Fruit fly (Drosophila melanogaster): ENCODE data around the gene CG5447.

CG5447 gene

dm6 chr3R:26452345-26452744 is at the start of gene CG5447:
CG5447 (plus strand) TSS chr3R:26452534.
- no peak for TF ChIP-seq noc (tag; optimal IDR thresholded peaks at IDR 0.05)

dm6 chr3R:26403556-26403955 is 48.8 kb upstream of the CG5447 start, which contains the start of gene ppk15:
ppk15 (minus strand) TSS chr3R:26403656.
- no peak for TF ChIP-seq noc (tag; optimal IDR thresholded peaks at IDR 0.05)

dm6 chr3R:26409780-26410179 is 42.6 kb upstream of the CG5447 start:
- TF ChIP-seq noc (tag; optimal IDR thresholded peaks at IDR 0.05), result no peak

- TF ChIP-seq noc (tag; optimal IDR thresholded peaks at IDR 0.05), result no peak
These were observed 38.5 kb upstream of the CG5447 start, which contains the start of gene Ald2 for dm6 chr3R:26413788-26414187. Ald2 (plus strand) TSS chr3R:26414088.

dm6 chr3R:26425005-26425404 is 27.3 kb upstream of the CG5447 start, which contains the start of gene CG6503:
CG6503 (minus strand) TSS chr3R:26425105.
- TF ChIP-seq noc (tag; optimal IDR thresholded peaks at IDR 0.05), result no peak

- TF ChIP-seq noc (tag; optimal IDR thresholded peaks at IDR 0.05), result no peak
These were observed 26.7 kb upstream of the CG5447 start, which contains the start of gene CG34291 for dm6 chr3R:26425681-26426080. CG34291 (minus strand) TSS chr3R:26425781.

dm6 chr3R:26428220-26428619 is 24.1 kb upstream of the CG5447 start:
- no peak for TF ChIP-seq noc (tag; optimal IDR thresholded peaks at IDR 0.05)

dm6 chr3R:26429619-26430018 is 22.7 kb upstream of the CG5447 start:
- no peak for TF ChIP-seq noc (tag; optimal IDR thresholded peaks at IDR 0.05)

- no peak for TF ChIP-seq noc (tag; optimal IDR thresholded peaks at IDR 0.05)
These were observed 19.8 kb upstream of the CG5447 start for dm6 chr3R:26432526-26432925.

- TF ChIP-seq noc (tag; optimal IDR thresholded peaks at IDR 0.05), result no peak
These were observed 19.4 kb upstream of the CG5447 start for dm6 chr3R:26432978-26433377.

dm6 chr3R:26433743-26434142 is 18.6 kb upstream of the CG5447 start:
- TF ChIP-seq noc (tag; optimal IDR thresholded peaks at IDR 0.05), result no peak

dm6 chr3R:26436001-26436400 is 16.3 kb upstream of the CG5447 start:
- TF ChIP-seq noc (tag; optimal IDR thresholded peaks at IDR 0.05), result no peak

dm6 chr3R:26436540-26436939 is 15.8 kb upstream of the CG5447 start:
- no peak for TF ChIP-seq noc (tag; optimal IDR thresholded peaks at IDR 0.05)

dm6 chr3R:26440455-26441196 is 11.7 kb upstream of the CG5447 start, which contains the start of gene tx:
tx (plus strand) TSS chr3R:26440778.
- TF ChIP-seq noc (tag; optimal IDR thresholded peaks at IDR 0.05), result no peak

- TF ChIP-seq noc (tag; optimal IDR thresholded peaks at IDR 0.05), result peak; percentile 39
These were observed 9.6 kb upstream of the CG5447 start for dm6 chr3R:26442609-26443180.

dm6 chr3R:26443343-26443742 is 9.0 kb upstream of the CG5447 start:
- no peak for TF ChIP-seq noc (tag; optimal IDR thresholded peaks at IDR 0.05)

dm6 chr3R:26443875-26444511 is 8.3 kb upstream of the CG5447 start:
- TF ChIP-seq noc (tag; optimal IDR thresholded peaks at IDR 0.05), result no peak

All from whole organism, larva.